Fruit fly (Drosophila melanogaster) S2 (cell line): ENCODE results near the gene Prdm13.

Experiments
- CG8478 ChIP-seq: fragments of >200 bp; optimal IDR thresholded peaks from 2 replicates; lab custom pipeline; 2018
- CTCF ChIP-seq, 2 experiments: fragments of >200 bp; optimal IDR thresholded peaks; 2 replicates each; lab custom pipeline; 2018

- no peak for TF ChIP-seq CG8478 (lab: Kevin White, UChicago)
- no peak for TF ChIP-seq CTCF (optimal IDR thresholded peaks at IDR 0.05; lab: Kevin White, UChicago)
Observed at dm6 chr3L:6159863-6160262, 3.1 kb upstream of the Prdm13 start.
